Fruit fly (Drosophila melanogaster): ENCODE measurements around the gene CG31446.

- TF ChIP-seq CG34406 (GFP tag; optimal IDR thresholded peaks at IDR 0.05) (no peak), pdm3 (GFP tag; optimal IDR thresholded peaks at IDR 0.05) (no peak), Eip78C (GFP tag) (peak; percentile 41), OdsH (GFP tag; optimal IDR thresholded peaks at IDR 0.05) (no peak), Hr39 (GFP tag; optimal IDR thresholded peaks at IDR 0.05) (no peak), Eip93F (GFP tag; optimal IDR thresholded peaks at IDR 0.05) (no peak), Hr38 (GFP tag; optimal IDR thresholded peaks at IDR 0.05) (no peak), salr (GFP tag; optimal IDR thresholded peaks at IDR 0.05) (no peak), acj6 (GFP tag; optimal IDR thresholded peaks at IDR 0.05) (no peak), CG4318 (GFP tag; optimal IDR thresholded peaks at IDR 0.05) (no peak), CG8319 (GFP tag; optimal IDR thresholded peaks at IDR 0.05) (no peak), CG11294 (GFP tag; IDR thresholded peaks at IDR 0.05) (no peak), fd59A (GFP tag; optimal IDR thresholded peaks at IDR 0.05) (no peak), CG15336 (GFP tag; IDR thresholded peaks at IDR 0.05) (no peak)
Observed at dm6 chr3R:15677550-15677973, 15.3 kb upstream of the CG31446 start.

All from whole organism, prepupa.